Fruit fly (Drosophila melanogaster) whole organism, wandering third instar larva: ENCODE data around the gene noi.

ENCODE experiments used
- Abd-B ChIP-seq: fragments of >200 bp; optimal IDR thresholded peaks from 2 replicates; lab custom pipeline; 2017; ENCODE audit warnings: missing biosample characterization, missing genetic modification characterization
- CG32264 ChIP-seq: fragments of 200-800 bp; sonication (Bioruptor generic); optimal IDR thresholded peaks from 2 replicates; lab custom pipeline; 2016; ENCODE audit warnings: missing biosample characterization, missing genetic modification characterization
- CG9705 ChIP-seq: fragments of 200-800 bp; sonication (Bioruptor generic); optimal IDR thresholded peaks from 2 replicates; lab custom pipeline; 2018; ENCODE audit warnings: missing biosample characterization, mild to moderate bottlenecking, missing genetic modification characterization
- CrebA ChIP-seq: fragments of 200-800 bp; sonication (Bioruptor generic); optimal IDR thresholded peaks from 2 replicates; lab custom pipeline; 2016; ENCODE audit warnings: missing biosample characterization, mild to moderate bottlenecking, missing genetic modification characterization, borderline replicate concordance
- Dfd ChIP-seq: fragments of >200 bp; optimal IDR thresholded peaks from 2 replicates; lab custom pipeline; 2017; ENCODE audit warnings: missing biosample characterization, missing genetic modification characterization
- Dif ChIP-seq: fragments of 200-275, 200-300 bp; sonication (Bioruptor generic); optimal IDR thresholded peaks from 2 replicates; lab custom pipeline; 2018; ENCODE audit warnings: missing biosample characterization, missing genetic modification characterization; ENCODE audit not compliant: partially characterized antibody
- GATAd ChIP-seq: sonication (Bioruptor generic); optimal IDR thresholded peaks from 2 replicates; lab custom pipeline; 2016; ENCODE audit warnings: missing biosample characterization, missing genetic modification characterization
- HLH106 ChIP-seq: fragments of 200-800 bp; optimal IDR thresholded peaks from 3 replicates; lab custom pipeline; 2019; ENCODE audit warnings: missing biosample characterization, mild to moderate bottlenecking, missing genetic modification characterization, moderate library complexity
- Hnf4 ChIP-seq: fragments of 200-800 bp; sonication (Bioruptor generic); optimal IDR thresholded peaks from 2 replicates; lab custom pipeline; 2016; ENCODE audit warnings: missing biosample characterization, mild to moderate bottlenecking, missing genetic modification characterization
- Hr78 ChIP-seq: fragments of >200 bp; optimal IDR thresholded peaks from 2 replicates; lab custom pipeline; 2017; ENCODE audit warnings: missing biosample characterization, missing genetic modification characterization
- Hr83 ChIP-seq: fragments of 200-300 bp; sonication (Bioruptor generic); optimal IDR thresholded peaks from 2 replicates; lab custom pipeline; 2016; ENCODE audit warnings: missing biosample characterization, mild to moderate bottlenecking, missing genetic modification characterization, moderate library complexity; ENCODE audit not compliant: poor library complexity, severe bottlenecking
- Jra ChIP-seq: sonication (Bioruptor generic); optimal IDR thresholded peaks from 2 replicates; lab custom pipeline; 2016; ENCODE audit warnings: missing biosample characterization, missing genetic modification characterization
- Mio ChIP-seq: sonication (Bioruptor generic); optimal IDR thresholded peaks from 2 replicates; lab custom pipeline; 2016; ENCODE audit warnings: missing biosample characterization, missing genetic modification characterization
- Myc ChIP-seq: fragments of >200 bp; optimal IDR thresholded peaks from 2 replicates; lab custom pipeline; 2017
- N ChIP-seq: fragments of >200 bp; optimal IDR thresholded peaks from 2 replicates; lab custom pipeline; 2018; ENCODE audit warnings: missing biosample characterization, missing external identifiers, missing genetic modification characterization
- OdsH ChIP-seq: fragments of 200-800 bp; sonication (Bioruptor generic); optimal IDR thresholded peaks from 2 replicates; lab custom pipeline; 2016; ENCODE audit warnings: missing biosample characterization, mild to moderate bottlenecking, missing genetic modification characterization
- Rel ChIP-seq, 2 experiments: fragments of 200-800 bp; sonication (Bioruptor generic) in 1 of 2; optimal IDR thresholded peaks; 2 replicates in 1 of 2; 3 replicates in 1 of 2; lab custom pipeline; 2016 to 2019; ENCODE audit warnings: mild to moderate bottlenecking in 2 of 2, missing biosample characterization in 2 of 2, missing genetic modification characterization in 2 of 2, moderate library complexity in 1 of 2
- Sp1 ChIP-seq: fragments of 200-800 bp; sonication (Bioruptor generic); optimal IDR thresholded peaks from 3 replicates; lab custom pipeline; 2019; ENCODE audit warnings: missing biosample characterization, mild to moderate bottlenecking, missing genetic modification characterization, moderate library complexity
- Vsx2 ChIP-seq: fragments of 200-300, 225-300 bp; sonication (Bioruptor generic); optimal IDR thresholded peaks from 2 replicates; lab custom pipeline; 2018; ENCODE audit warnings: missing biosample characterization, missing genetic modification characterization; ENCODE audit not compliant: partially characterized antibody
- br ChIP-seq: fragments of 200-800 bp; sonication (Bioruptor generic); optimal IDR thresholded peaks from 2 replicates; lab custom pipeline; 2016; ENCODE audit warnings: missing biosample characterization, missing genetic modification characterization
- brk ChIP-seq: fragments of 200-800 bp; sonication (Bioruptor generic); optimal IDR thresholded peaks from 2 replicates; lab custom pipeline; 2016; ENCODE audit warnings: missing biosample characterization, mild to moderate bottlenecking, missing genetic modification characterization
- dmrt93B ChIP-seq: fragments of 200-800 bp; sonication (Bioruptor generic); optimal IDR thresholded peaks from 2 replicates; lab custom pipeline; 2018; ENCODE audit warnings: missing biosample characterization, mild to moderate bottlenecking, missing genetic modification characterization
- dsf ChIP-seq: sonication (Bioruptor generic); optimal IDR thresholded peaks from 2 replicates; lab custom pipeline; 2016; ENCODE audit warnings: missing biosample characterization, missing genetic modification characterization, borderline replicate concordance
- ey ChIP-seq: fragments of 200-800 bp; sonication (Bioruptor generic); optimal IDR thresholded peaks from 2 replicates; lab custom pipeline; 2016; ENCODE audit warnings: missing biosample characterization, missing genetic modification characterization
- foxo ChIP-seq, 2 experiments: fragments of 200-800 bp; sonication (Bioruptor generic); optimal IDR thresholded peaks; 2 replicates in 1 of 2; 3 replicates in 1 of 2; lab custom pipeline; 2016 to 2017; ENCODE audit warnings: missing biosample characterization in 2 of 2, missing genetic modification characterization in 2 of 2
- fru ChIP-seq: fragments of 200-800 bp; sonication (Bioruptor generic); optimal IDR thresholded peaks from 3 replicates; lab custom pipeline; 2016; ENCODE audit warnings: missing biosample characterization, mild to moderate bottlenecking, missing genetic modification characterization
- h ChIP-seq: fragments of 200-800 bp; sonication (Bioruptor generic); optimal IDR thresholded peaks from 3 replicates; lab custom pipeline; 2016; ENCODE audit warnings: missing biosample characterization, mild to moderate bottlenecking, missing genetic modification characterization
- jim ChIP-seq: fragments of 175-275, 200-325 bp; sonication (Bioruptor generic); optimal IDR thresholded peaks from 2 replicates; lab custom pipeline; 2016; ENCODE audit warnings: missing biosample characterization, mild to moderate bottlenecking, missing genetic modification characterization
- lola ChIP-seq: fragments of >200 bp; optimal IDR thresholded peaks from 2 replicates; lab custom pipeline; 2017; ENCODE audit warnings: missing biosample characterization, missing genetic modification characterization
- pan ChIP-seq: fragments of >200 bp; optimal IDR thresholded peaks from 2 replicates; lab custom pipeline; 2017
- psq ChIP-seq: fragments of 200-800 bp; sonication (Bioruptor generic); optimal IDR thresholded peaks from 3 replicates; lab custom pipeline; 2017; ENCODE audit warnings: missing biosample characterization, mild to moderate bottlenecking, missing genetic modification characterization, moderate library complexity
- rgr ChIP-seq: fragments of 200-800 bp; sonication (Bioruptor generic); optimal IDR thresholded peaks from 3 replicates; lab custom pipeline; 2016; ENCODE audit warnings: missing biosample characterization, mild to moderate bottlenecking, missing genetic modification characterization
- sage ChIP-seq: fragments of 200-800 bp; sonication (Bioruptor generic); optimal IDR thresholded peaks from 2 replicates; lab custom pipeline; 2016; ENCODE audit warnings: missing biosample characterization, mild to moderate bottlenecking, missing genetic modification characterization
- sv ChIP-seq: fragments of 200-800 bp; sonication (Bioruptor generic); optimal IDR thresholded peaks from 3 replicates; lab custom pipeline; 2016; ENCODE audit warnings: missing biosample characterization, missing genetic modification characterization
- usp ChIP-seq: fragments of >200 bp; optimal IDR thresholded peaks from 2 replicates; lab custom pipeline; 2017; ENCODE audit warnings: missing biosample characterization, missing genetic modification characterization
- woc ChIP-seq: sonication (Bioruptor generic); optimal IDR thresholded peaks from 2 replicates; lab custom pipeline; 2016; ENCODE audit warnings: missing biosample characterization, mild to moderate bottlenecking, missing genetic modification characterization

noi gene

dm6 chr3R:5635524-5635923, 44.3 kb upstream of the noi start, which contains the start of gene CG31546:
Gene CG31546, minus strand, starts transcription at chr3R:5635624.
- TF ChIP-seq dsf (GFP tag; lab: Kevin White, UChicago) = no peak
- TF ChIP-seq lola (GFP tag; lab: Kevin White, UChicago) = no peak
- no peak for TF ChIP-seq Dfd (GFP tag; lab: Kevin White, UChicago)
- no peak for TF ChIP-seq Hr78 (GFP tag; lab: Kevin White, UChicago)
- no peak for TF ChIP-seq rgr (GFP tag; lab: Kevin White, UChicago)
- no peak for TF ChIP-seq h (GFP tag; lab: Kevin White, UChicago)
- TF ChIP-seq CG9705 (GFP tag; lab: Kevin White, UChicago) = no peak
- TF ChIP-seq Mio (GFP tag; lab: Kevin White, UChicago) = no peak
- TF ChIP-seq CrebA = no peak
- no peak for TF ChIP-seq Hr83
- TF ChIP-seq CG32264 (GFP tag; lab: Kevin White, UChicago) = no peak
- no peak for TF ChIP-seq Hnf4 (GFP tag; lab: Kevin White, UChicago)
- no peak for TF ChIP-seq sage (GFP tag; lab: Kevin White, UChicago)
- TF ChIP-seq Vsx2 (GFP tag; lab: Kevin White, UChicago) = no peak
- TF ChIP-seq Jra (GFP tag; lab: Kevin White, UChicago) = no peak
- no peak for TF ChIP-seq HLH106 (tag; lab: Kevin White, UChicago)

dm6 chr3R:5633437-5633836, 42.2 kb upstream of the noi start, which contains the start of gene CG12171:
Gene CG12171, plus strand, starts transcription at chr3R:5633627.
- TF ChIP-seq Hr83 (peak; percentile 46), HLH106 (tag; lab: Kevin White, UChicago) (no peak)

dm6 chr3R:5632182-5632581, 40.9 kb upstream of the noi start, which contains the start of gene CG31549:
Gene CG31549, plus strand, starts transcription at chr3R:5632192.
- TF ChIP-seq dsf (GFP tag; lab: Kevin White, UChicago) = no peak
- TF ChIP-seq CG32264 (GFP tag; lab: Kevin White, UChicago) = no peak
- TF ChIP-seq h (GFP tag; lab: Kevin White, UChicago) = no peak
- no peak for TF ChIP-seq Sp1 (GFP tag; lab: Kevin White, UChicago)
- TF ChIP-seq dmrt93B = no peak
- no peak for TF ChIP-seq Rel (GFP tag; optimal IDR thresholded peaks at IDR 0.05; lab: Kevin White, UChicago)
- TF ChIP-seq Rel (tag; optimal IDR thresholded peaks at IDR 0.05; lab: Kevin White, UChicago) = no peak
- no peak for TF ChIP-seq N
- no peak for TF ChIP-seq ey
- no peak for TF ChIP-seq GATAd
- TF ChIP-seq OdsH (GFP tag; lab: Kevin White, UChicago) = no peak

- TF ChIP-seq sage (GFP tag; lab: Kevin White, UChicago) (no peak), foxo (GFP tag; optimal IDR thresholded peaks at IDR 0.05; lab: Kevin White, UChicago) (no peak), jim (GFP tag; lab: Kevin White, UChicago) (no peak), pan (lab: Kevin White, UChicago) (no peak), fru (GFP tag; lab: Kevin White, UChicago) (no peak), Hnf4 (GFP tag; lab: Kevin White, UChicago) (no peak), h (GFP tag; lab: Kevin White, UChicago) (no peak)
These were observed 36.3 kb upstream of the noi start, which contains the start of gene CG31551 for dm6 chr3R:5627552-5627951. Gene CG31551, plus strand, starts transcription at chr3R:5627852.

dm6 chr3R:5624115-5624878, 33.0 kb upstream of the noi start, which contains the start of the genes Dph4, Spec2 and RpL13A:
Gene Dph4, minus strand, starts transcription at chr3R:5624125.
Gene Spec2, minus strand, starts transcription at chr3R:5624125.
Gene RpL13A, plus strand, starts transcription at chr3R:5624474.
- TF ChIP-seq Abd-B (GFP tag; lab: Kevin White, UChicago) = no peak
- no peak for TF ChIP-seq Hnf4 (GFP tag; lab: Kevin White, UChicago)
- TF ChIP-seq dsf (GFP tag; lab: Kevin White, UChicago) = peak; percentile 76
- no peak for TF ChIP-seq N
- no peak for TF ChIP-seq sage (GFP tag; lab: Kevin White, UChicago)
- peak; percentile 69 for TF ChIP-seq Jra (GFP tag; lab: Kevin White, UChicago)
- peak; percentile 96 for TF ChIP-seq rgr (GFP tag; lab: Kevin White, UChicago)
- TF ChIP-seq Dif (GFP tag; lab: Kevin White, UChicago) = no peak
- TF ChIP-seq Myc = peak; percentile 16
- peak; percentile 96 for TF ChIP-seq CG9705 (GFP tag; lab: Kevin White, UChicago)
- no peak for TF ChIP-seq lola (GFP tag; lab: Kevin White, UChicago)
- no peak for TF ChIP-seq woc (GFP tag; lab: Kevin White, UChicago)
- no peak for TF ChIP-seq CrebA
- no peak for TF ChIP-seq Vsx2 (GFP tag; lab: Kevin White, UChicago)
- TF ChIP-seq OdsH (GFP tag; lab: Kevin White, UChicago) = peak; percentile 84
- TF ChIP-seq Mio (GFP tag; lab: Kevin White, UChicago) = peak; percentile 69
- TF ChIP-seq foxo (GFP tag; optimal IDR thresholded peaks at IDR 0.05; lab: Kevin White, UChicago) = peak; percentile 42 to 80
- TF ChIP-seq fru (GFP tag; lab: Kevin White, UChicago) = peak; percentile 87
- TF ChIP-seq Hr83 = peak; percentile 96
- TF ChIP-seq CG32264 (GFP tag; lab: Kevin White, UChicago) = peak; percentile 69
- TF ChIP-seq ey = peak; percentile 61
- peak; percentile 84 for TF ChIP-seq sv
- TF ChIP-seq h (GFP tag; lab: Kevin White, UChicago) = peak; percentile 90
- TF ChIP-seq usp (GFP tag; lab: Kevin White, UChicago) = no peak
- peak; percentile 94 for TF ChIP-seq dmrt93B
- no peak for TF ChIP-seq pan (lab: Kevin White, UChicago)
- no peak for TF ChIP-seq brk (GFP tag; lab: Kevin White, UChicago)
- peak; percentile 69 for TF ChIP-seq psq (GFP tag; lab: Kevin White, UChicago)
- TF ChIP-seq br (GFP tag; lab: Kevin White, UChicago) = peak; percentile 88
- no peak for TF ChIP-seq Dfd (GFP tag; lab: Kevin White, UChicago)
